Worm (Caenorhabditis elegans) whole organism, mixed stage, embryonic: ENCODE results near the gene H12I13.1.
A peak's percentile ranks its signal among the peaks of the same experiment; 100 is the strongest.

Experiments used
- M03D4.4 ChIP-seq: sonication (generic microtip); optimal IDR thresholded peaks from 2 replicates; lab custom pipeline; 2017; ENCODE audit warnings: mild to moderate bottlenecking, missing genetic modification characterization, missing compliant biosample characterization
- bed-3 ChIP-seq: fragments of 200-800 bp; sonication (Bioruptor generic); optimal IDR thresholded peaks from 3 replicates; lab custom pipeline; 2018; ENCODE audit warnings: mild to moderate bottlenecking, missing genetic modification characterization, moderate library complexity, missing compliant biosample characterization
- blmp-1 ChIP-seq: fragments of 150-350 bp; optimal IDR thresholded peaks from 2 replicates; lab custom pipeline; 2014; ENCODE audit warnings: missing biosample characterization, missing genetic modification characterization
- ceh-39 ChIP-seq: fragments of 150-350 bp; optimal IDR thresholded peaks from 2 replicates; lab custom pipeline; 2014; ENCODE audit warnings: missing biosample characterization, missing genetic modification characterization
- ceh-43 ChIP-seq: fragments of 200-800 bp; sonication (Bioruptor generic); optimal IDR thresholded peaks from 2 replicates; lab custom pipeline; 2018; ENCODE audit warnings: mild to moderate bottlenecking, missing genetic modification characterization, moderate library complexity, missing compliant biosample characterization
- cnd-1 ChIP-seq: fragments of 200-800 bp; sonication (Bioruptor generic); optimal IDR thresholded peaks from 2 replicates; lab custom pipeline; 2018; ENCODE audit warnings: mild to moderate bottlenecking, missing genetic modification characterization, missing compliant biosample characterization
- drap-1 ChIP-seq: fragments of 200-800 bp; sonication (Bioruptor generic); optimal IDR thresholded peaks from 3 replicates; lab custom pipeline; 2018; ENCODE audit warnings: mild to moderate bottlenecking, missing genetic modification characterization, missing compliant biosample characterization
- elt-1 ChIP-seq: sonication (generic microtip); optimal IDR thresholded peaks from 2 replicates; lab custom pipeline; 2017; ENCODE audit warnings: missing genetic modification characterization, mild to moderate bottlenecking, missing compliant biosample characterization, antibody characterized with exemption, moderate library complexity, borderline replicate concordance; ENCODE audit not compliant: insufficient read depth
- elt-3 ChIP-seq: fragments of 150-350 bp; optimal IDR thresholded peaks from 2 replicates; lab custom pipeline; 2014; ENCODE audit warnings: missing biosample characterization, missing genetic modification characterization
- flh-1 ChIP-seq: fragments of 200-800 bp; sonication (Bioruptor generic); optimal IDR thresholded peaks from 2 replicates; lab custom pipeline; 2018; ENCODE audit warnings: mild to moderate bottlenecking, missing genetic modification characterization, moderate library complexity, missing compliant biosample characterization
- ham-2 ChIP-seq: fragments of 200-800 bp; sonication (Bioruptor generic); optimal IDR thresholded peaks from 2 replicates; lab custom pipeline; 2018; ENCODE audit warnings: mild to moderate bottlenecking, missing genetic modification characterization, missing compliant biosample characterization
- lin-13 ChIP-seq: fragments of 150-350 bp; optimal IDR thresholded peaks from 2 replicates; lab custom pipeline; 2014; ENCODE audit warnings: missing biosample characterization, missing genetic modification characterization
- lin-32 ChIP-seq: fragments of 200-800 bp; sonication (Bioruptor generic); optimal IDR thresholded peaks from 2 replicates; lab custom pipeline; 2018; ENCODE audit warnings: mild to moderate bottlenecking, missing genetic modification characterization, missing compliant biosample characterization
- lsy-2 ChIP-seq: fragments of 150-350 bp; optimal IDR thresholded peaks from 2 replicates; lab custom pipeline; 2014; ENCODE audit warnings: missing biosample characterization, missing genetic modification characterization
- mab-5 ChIP-seq: fragments of 150-350 bp; optimal IDR thresholded peaks from 2 replicates; lab custom pipeline; 2014; ENCODE audit warnings: missing biosample characterization, missing genetic modification characterization
- mep-1 ChIP-seq: fragments of 150-350 bp; optimal IDR thresholded peaks from 2 replicates; lab custom pipeline; 2017; ENCODE audit warnings: missing biosample characterization, missing genetic modification reagents, missing genetic modification characterization, inconsistent platforms
- mls-2 ChIP-seq: sonication (generic microtip); optimal IDR thresholded peaks from 2 replicates; lab custom pipeline; 2016; ENCODE audit warnings: mild to moderate bottlenecking, missing genetic modification characterization, moderate library complexity, missing compliant biosample characterization
- nhr-12 ChIP-seq: fragments of 150-350 bp; optimal IDR thresholded peaks from 2 replicates; lab custom pipeline; 2014; ENCODE audit warnings: missing biosample characterization, missing genetic modification characterization
- nhr-2 ChIP-seq: fragments of 150-350 bp; optimal IDR thresholded peaks from 2 replicates; lab custom pipeline; 2014; ENCODE audit warnings: missing biosample characterization, missing genetic modification characterization
- nhr-28 ChIP-seq: fragments of 150-350 bp; optimal IDR thresholded peaks from 2 replicates; lab custom pipeline; 2014; ENCODE audit warnings: missing biosample characterization, missing genetic modification characterization
- pha-4 ChIP-seq: fragments of 150-350 bp; optimal IDR thresholded peaks from 2 replicates; lab custom pipeline; 2018; ENCODE audit warnings: missing biosample characterization, missing genetic modification reagents, missing genetic modification characterization
- sem-2 ChIP-seq: fragments of 200-800 bp; sonication (Bioruptor generic); optimal IDR thresholded peaks from 2 replicates; lab custom pipeline; 2018; ENCODE audit warnings: mild to moderate bottlenecking, missing genetic modification characterization, missing compliant biosample characterization
- snpc-4 ChIP-seq: fragments of 150-350 bp; optimal IDR thresholded peaks from 2 replicates; lab custom pipeline; 2014; ENCODE audit warnings: missing biosample characterization, missing genetic modification characterization
- unc-120 ChIP-seq: sonication (generic microtip); optimal IDR thresholded peaks from 2 replicates; lab custom pipeline; 2017; ENCODE audit warnings: missing genetic modification characterization, missing compliant biosample characterization; ENCODE audit not compliant: poor library complexity, severe bottlenecking
- unc-39 ChIP-seq: fragments of 150-350 bp; optimal IDR thresholded peaks from 2 replicates; lab custom pipeline; 2014; ENCODE audit warnings: missing biosample characterization, missing genetic modification characterization
- unc-62 ChIP-seq: fragments of 150-350 bp; optimal IDR thresholded peaks from 2 replicates; lab custom pipeline; 2014; ENCODE audit warnings: missing biosample characterization, missing genetic modification reagents, missing genetic modification characterization
- zip-8 ChIP-seq: fragments of 150-350 bp; optimal IDR thresholded peaks from 2 replicates; lab custom pipeline; 2014; ENCODE audit warnings: missing biosample characterization, missing genetic modification characterization
- ztf-11 ChIP-seq: fragments of 150-350 bp; optimal IDR thresholded peaks from 2 replicates; lab custom pipeline; 2014; ENCODE audit warnings: missing biosample characterization, missing genetic modification characterization

The H12I13.1 gene

DNA sequence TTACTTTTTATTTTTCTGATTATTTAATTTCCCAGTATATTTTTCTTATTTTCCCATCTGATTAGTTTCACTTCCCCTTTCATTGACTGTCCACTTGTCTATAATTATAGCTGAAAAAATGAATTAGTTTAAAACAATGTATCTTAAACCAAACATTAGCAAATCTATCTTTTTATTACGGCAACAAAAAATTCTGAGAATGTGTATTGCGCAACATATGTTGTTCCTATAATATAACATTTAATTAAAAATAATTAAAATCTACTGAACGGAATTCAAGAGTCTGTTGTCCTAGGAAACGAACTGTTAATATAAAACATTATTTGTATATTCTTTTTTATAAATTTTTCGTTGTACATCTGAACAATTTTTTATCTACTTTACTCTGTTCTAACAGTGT, 43.0 kb upstream of the H12I13.1 start:
- TF ChIP-seq ham-2 (GFP tag; lab: Kevin White, UChicago) (no peak), elt-1 (no peak), zip-8 (tag; lab: Kevin White, UChicago) (peak; percentile 94), nhr-12 (tag; lab: Kevin White, UChicago) (no peak)
- TF ChIP-seq, all 35 proteins: peak for 1

- TF ChIP-seq unc-62 (GFP tag; lab: Kevin White, UChicago) = no peak
- no peak for TF ChIP-seq flh-1 (GFP tag; lab: Kevin White, UChicago)
- TF ChIP-seq nhr-12 (tag; lab: Kevin White, UChicago) = no peak
- no peak for TF ChIP-seq unc-120 (tag; lab: Kevin White, UChicago)
- no peak for TF ChIP-seq ceh-39 (tag; lab: Kevin White, UChicago)
- no peak for TF ChIP-seq nhr-2
- no peak for TF ChIP-seq lin-32 (GFP tag; lab: Kevin White, UChicago)
- no peak for TF ChIP-seq ztf-11 (tag; lab: Kevin White, UChicago)
- no peak for TF ChIP-seq unc-39 (tag; lab: Kevin White, UChicago)
- TF ChIP-seq snpc-4 (tag; lab: Kevin White, UChicago) = no peak
- TF ChIP-seq nhr-28 = no peak
- no peak for TF ChIP-seq elt-3 (tag; lab: Kevin White, UChicago)
- TF ChIP-seq pha-4 (tag; lab: Kevin White, UChicago) = no peak
- no peak for TF ChIP-seq M03D4.4 (tag; lab: Kevin White, UChicago)
- TF ChIP-seq lin-13 = no peak
- TF ChIP-seq mls-2 (tag; lab: Kevin White, UChicago) = no peak
- no peak for TF ChIP-seq lsy-2 (tag; lab: Kevin White, UChicago)
- no peak for TF ChIP-seq zip-8 (tag; lab: Kevin White, UChicago)
- TF ChIP-seq bed-3 (GFP tag; lab: Kevin White, UChicago) = no peak
Observed at ce11 chrII:6107773-6108172, 40.8 kb upstream of the H12I13.1 start.

DNA sequence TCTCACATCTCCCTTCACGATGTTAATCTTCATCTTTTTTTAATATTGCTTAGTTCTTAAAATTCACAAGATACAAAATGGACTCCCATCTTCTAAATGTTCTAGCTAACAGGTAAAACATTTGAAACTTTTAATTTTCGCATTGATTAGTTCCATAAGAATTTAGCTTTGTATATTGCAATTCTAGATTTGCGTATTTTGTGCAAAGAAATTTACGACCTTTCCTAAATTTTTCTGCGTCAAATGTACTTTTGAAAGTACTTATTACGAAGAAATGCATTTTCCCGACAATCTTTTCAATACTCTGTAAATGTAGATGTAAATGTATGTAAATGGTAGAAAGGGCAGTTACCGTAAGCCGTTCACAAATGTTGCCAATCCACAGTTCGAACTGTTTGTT, 37.0 kb upstream of the H12I13.1 start:
- no peak for TF ChIP-seq mab-5 (tag; lab: Kevin White, UChicago)
- no peak for TF ChIP-seq cnd-1 (tag; lab: Kevin White, UChicago)
- no peak for TF ChIP-seq drap-1
- no peak for TF ChIP-seq blmp-1 (tag; lab: Kevin White, UChicago)
- no peak for TF ChIP-seq zip-8 (tag; lab: Kevin White, UChicago)
- no peak for TF ChIP-seq snpc-4 (tag; lab: Kevin White, UChicago)
- no peak for TF ChIP-seq unc-120 (tag; lab: Kevin White, UChicago)
- TF ChIP-seq elt-3 (tag; lab: Kevin White, UChicago) = no peak
- no peak for TF ChIP-seq sem-2

- TF ChIP-seq ceh-43 (GFP tag; lab: Kevin White, UChicago) (no peak), M03D4.4 (tag; lab: Kevin White, UChicago) (no peak)
Observed at ce11 chrII:6101475-6101874, 34.5 kb upstream of the H12I13.1 start.

DNA sequence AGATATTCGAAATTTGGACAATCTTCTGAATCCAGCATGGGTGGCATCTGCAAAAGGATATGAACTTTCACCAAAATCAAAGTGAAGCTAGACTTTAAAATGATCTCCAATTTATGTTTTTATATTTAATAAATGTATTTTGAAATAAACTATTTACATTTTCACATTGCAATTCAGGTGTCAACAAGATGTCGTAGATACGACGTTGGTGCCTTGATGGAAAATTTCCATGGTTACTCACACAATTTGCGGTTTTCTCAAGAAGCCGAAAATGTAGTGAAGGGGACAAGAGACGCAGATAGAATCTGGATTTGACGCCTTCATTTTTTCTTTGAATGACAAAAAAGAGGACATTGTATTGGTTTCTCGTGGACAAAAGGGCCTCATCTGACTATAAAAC, 32.5 kb upstream of the H12I13.1 start, which contains the start of gene rgs-3:
rgs-3 (plus strand) TSS at position 301 of the 400 bp plus-strand sequence.
- no peak for TF ChIP-seq lsy-2 (tag; lab: Kevin White, UChicago)
- no peak for TF ChIP-seq flh-1 (GFP tag; lab: Kevin White, UChicago)
- no peak for TF ChIP-seq drap-1
- TF ChIP-seq nhr-2 = no peak
- TF ChIP-seq bed-3 (GFP tag; lab: Kevin White, UChicago) = no peak
- no peak for TF ChIP-seq M03D4.4 (tag; lab: Kevin White, UChicago)
- TF ChIP-seq mep-1 (tag; lab: Kevin White, UChicago) = no peak
- no peak for TF ChIP-seq unc-39 (tag; lab: Kevin White, UChicago)
- no peak for TF ChIP-seq nhr-28
- no peak for TF ChIP-seq pha-4 (tag; lab: Kevin White, UChicago)

DNA sequence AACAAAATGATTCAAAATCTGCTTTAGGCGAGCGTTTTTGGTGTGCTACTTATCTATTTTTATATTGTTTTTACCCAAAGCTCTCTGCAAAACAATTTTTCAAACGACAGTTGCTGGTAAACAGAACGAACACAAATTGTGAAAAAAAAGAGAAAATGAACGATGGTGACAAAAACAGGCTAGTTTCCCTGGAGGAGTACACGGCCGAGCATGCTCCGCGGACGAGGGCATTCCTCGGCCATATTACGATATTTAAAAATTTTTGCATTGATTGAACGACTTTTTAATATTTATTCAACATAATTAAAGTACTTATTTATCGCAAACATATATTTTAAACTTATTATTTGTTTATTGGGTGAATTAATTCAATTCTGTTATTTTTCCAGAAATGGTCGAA, 30.5 kb upstream of the H12I13.1 start, which contains the start of the genes tpp-2 and rbbp-5:
tpp-2 (minus strand) TSS at position 157 of the 400 bp plus-strand sequence.
rbbp-5 (plus strand) TSS at position 390 of the 400 bp plus-strand sequence.
- TF ChIP-seq unc-62 (GFP tag; lab: Kevin White, UChicago) (no peak), ham-2 (GFP tag; lab: Kevin White, UChicago) (peak; percentile 24)
